Worm (Caenorhabditis elegans) whole organism, young adult: ENCODE data around the gene pnc-2.

Experiments
- F33H1.4 ChIP-seq: fragments of 200-800 bp; sonication (Bioruptor generic); IDR thresholded peaks from 2 replicates; pipeline ENCODE4 v1.3.6; 2022; ENCODE audit warnings: missing genetic modification reagents, missing genetic modification characterization, missing compliant biosample characterization
- F57A8.1 ChIP-seq: fragments of 200-800 bp; sonication (Bioruptor generic); optimal IDR thresholded peaks from 2 replicates; lab custom pipeline; 2018; ENCODE audit warnings: mild to moderate bottlenecking, missing genetic modification characterization, moderate library complexity, missing compliant biosample characterization
- K11D2.4 ChIP-seq: fragments of 200-800 bp; sonication (Bioruptor generic); IDR thresholded peaks from 2 replicates; pipeline ENCODE4 v1.3.6; 2022; ENCODE audit warnings: missing genetic modification reagents, missing genetic modification characterization, missing compliant biosample characterization
- Y53F4B.3 ChIP-seq: fragments of 200-800 bp; sonication (Bioruptor generic); IDR thresholded peaks from 2 replicates; pipeline ENCODE4 v1.3.6; 2022; ENCODE audit warnings: missing genetic modification reagents, missing genetic modification characterization, missing compliant biosample characterization
- Y53G8AR.9 ChIP-seq: fragments of 200-800 bp; sonication (Bioruptor generic); conservative IDR thresholded peaks from 2 replicates; pipeline ENCODE4 v1.3.6; 2022; ENCODE audit warnings: missing genetic modification reagents, missing genetic modification characterization, missing compliant biosample characterization
- Y79H2A.3 ChIP-seq: fragments of 200-800 bp; sonication (Bioruptor generic); conservative IDR thresholded peaks from 2 replicates; pipeline ENCODE4 v1.3.6; 2022; ENCODE audit warnings: missing genetic modification reagents, missing genetic modification characterization, missing compliant biosample characterization
- ama-1 ChIP-seq, 3 experiments: fragments of 150-350 bp in 1 of 3; sonication (generic microtip) in 2 of 3; optimal IDR thresholded peaks; 2 replicates each; lab custom pipeline; 2014 to 2018; ENCODE audit warnings: missing biosample characterization in 2 of 3, missing genetic modification characterization in 2 of 3, missing genetic modification reagents in 2 of 3
- aptf-2 ChIP-seq: fragments of 200-800 bp; sonication (Bioruptor generic); conservative IDR thresholded peaks from 2 replicates; pipeline ENCODE4 v1.3.6; 2022; ENCODE audit warnings: missing genetic modification reagents, missing genetic modification characterization, missing compliant biosample characterization
- aptf-3 ChIP-seq: fragments of 200-800 bp; sonication (Bioruptor generic); IDR thresholded peaks from 2 replicates; pipeline ENCODE4 v1.3.6; 2022; ENCODE audit warnings: missing genetic modification characterization, missing compliant biosample characterization
- athp-1 ChIP-seq: sonication (generic microtip); optimal IDR thresholded peaks from 2 replicates; lab custom pipeline; 2017; ENCODE audit warnings: mild to moderate bottlenecking, missing genetic modification characterization, missing compliant biosample characterization
- bed-1 ChIP-seq: fragments of 200-800 bp; sonication (Bioruptor generic); IDR thresholded peaks from 2 replicates; pipeline ENCODE4 v1.3.6; 2022; ENCODE audit warnings: missing genetic modification reagents, missing genetic modification characterization, missing compliant biosample characterization
- ceh-40 ChIP-seq: fragments of 200-800 bp; sonication (Bioruptor generic); IDR thresholded peaks from 2 replicates; pipeline ENCODE4 v1.3.6; 2022; ENCODE audit warnings: missing genetic modification characterization, missing compliant biosample characterization
- ceh-58 ChIP-seq: fragments of 200-800 bp; sonication (Bioruptor generic); IDR thresholded peaks from 2 replicates; pipeline ENCODE4 v1.3.6; 2022; ENCODE audit warnings: missing genetic modification characterization, missing compliant biosample characterization
- ceh-91 ChIP-seq: fragments of 200-800 bp; sonication (Bioruptor generic); IDR thresholded peaks from 2 replicates; pipeline ENCODE4 v1.3.6; 2022; ENCODE audit warnings: missing genetic modification reagents, missing genetic modification characterization, missing compliant biosample characterization
- dox-1 ChIP-seq: fragments of 200-800 bp; sonication (Bioruptor generic); IDR thresholded peaks from 2 replicates; pipeline ENCODE4 v1.3.6; 2022; ENCODE audit warnings: missing genetic modification reagents, missing genetic modification characterization, missing compliant biosample characterization
- dpff-1 ChIP-seq: sonication (generic microtip); optimal IDR thresholded peaks from 2 replicates; lab custom pipeline; 2017; ENCODE audit warnings: mild to moderate bottlenecking, missing genetic modification characterization, missing compliant biosample characterization
- efl-1 ChIP-seq: fragments of 150-350 bp; optimal IDR thresholded peaks from 2 replicates; lab custom pipeline; 2014; ENCODE audit warnings: missing biosample characterization, missing genetic modification reagents, missing genetic modification characterization
- egl-18 ChIP-seq: fragments of 200-800 bp; sonication (Bioruptor generic); IDR thresholded peaks from 2 replicates; pipeline ENCODE4 v1.3.6; 2022; ENCODE audit warnings: missing genetic modification reagents, missing genetic modification characterization, missing compliant biosample characterization
- ekl-4 ChIP-seq: fragments of 200-800 bp; sonication (Bioruptor generic); IDR thresholded peaks from 2 replicates; pipeline ENCODE4 v1.3.6; 2022; ENCODE audit warnings: missing genetic modification reagents, missing genetic modification characterization, missing compliant biosample characterization
- ets-4 ChIP-seq: fragments of 200-800 bp; sonication (Bioruptor generic); optimal IDR thresholded peaks from 2 replicates; lab custom pipeline; 2018; ENCODE audit warnings: mild to moderate bottlenecking, missing genetic modification characterization, missing compliant biosample characterization
- fkh-3 ChIP-seq: sonication (generic microtip); optimal IDR thresholded peaks from 2 replicates; lab custom pipeline; 2016; ENCODE audit warnings: mild to moderate bottlenecking, missing genetic modification characterization, missing compliant biosample characterization
- gei-17 ChIP-seq: fragments of 200-800 bp; sonication (Bioruptor generic); optimal IDR thresholded peaks from 2 replicates; lab custom pipeline; 2018; ENCODE audit warnings: mild to moderate bottlenecking, missing genetic modification characterization, missing compliant biosample characterization
- him-1 ChIP-seq: sonication (generic microtip); optimal IDR thresholded peaks from 2 replicates; lab custom pipeline; 2016; ENCODE audit warnings: missing genotype, missing genetic modification reagents, missing genetic modification characterization, missing compliant biosample characterization
- hsf-1 ChIP-seq: fragments of 200-800 bp; sonication (Bioruptor generic); IDR thresholded peaks from 2 replicates; pipeline ENCODE4 v1.3.6; 2022; ENCODE audit warnings: missing genetic modification reagents, missing genetic modification characterization, missing compliant biosample characterization
- lsl-1 ChIP-seq: fragments of 200-800 bp; sonication (Bioruptor generic); optimal IDR thresholded peaks from 2 replicates; lab custom pipeline; 2018; ENCODE audit warnings: mild to moderate bottlenecking, missing genetic modification characterization, moderate library complexity, missing compliant biosample characterization
- madf-6 ChIP-seq: fragments of 200-800 bp; sonication (Bioruptor generic); IDR thresholded peaks from 2 replicates; pipeline ENCODE4 v1.3.6; 2022; ENCODE audit warnings: missing genetic modification reagents, missing genetic modification characterization, missing compliant biosample characterization
- mcd-1 ChIP-seq: fragments of 200-800 bp; sonication (Bioruptor generic); IDR thresholded peaks from 2 replicates; pipeline ENCODE4 v1.3.6; 2022; ENCODE audit warnings: missing genetic modification reagents, missing genetic modification characterization, missing compliant biosample characterization
- mel-28 ChIP-seq: sonication (generic microtip); optimal IDR thresholded peaks from 2 replicates; lab custom pipeline; 2016; ENCODE audit warnings: borderline replicate concordance, mild to moderate bottlenecking, missing genetic modification characterization, missing compliant biosample characterization
- nfyb-1 ChIP-seq: fragments of 200-800 bp; sonication (Bioruptor generic); IDR thresholded peaks from 2 replicates; pipeline ENCODE4 v1.3.6; 2022; ENCODE audit warnings: missing genetic modification reagents, missing genetic modification characterization, missing compliant biosample characterization
- nhr-90 ChIP-seq: sonication (generic microtip); optimal IDR thresholded peaks from 2 replicates; lab custom pipeline; 2016; ENCODE audit warnings: missing genotype, mild to moderate bottlenecking, missing genetic modification characterization, missing compliant biosample characterization
- pha-4 ChIP-seq: fragments of 150-350 bp; sonication (generic microtip); optimal IDR thresholded peaks from 2 replicates; lab custom pipeline; 2014; ENCODE audit warnings: missing biosample characterization, missing genetic modification reagents, missing genetic modification characterization
- sdz-38 ChIP-seq: sonication (generic microtip); optimal IDR thresholded peaks from 2 replicates; lab custom pipeline; 2016; ENCODE audit warnings: missing genotype, missing genetic modification characterization, missing compliant biosample characterization
- snpc-3.4 ChIP-seq: sonication (generic microtip); optimal IDR thresholded peaks from 2 replicates; lab custom pipeline; 2017; ENCODE audit warnings: missing genetic modification characterization, mild to moderate bottlenecking, missing compliant biosample characterization, antibody characterized with exemption, moderate library complexity, missing genotype, missing genetic modification reagents
- snpc-4 ChIP-seq, 5 experiments: fragments of 150-350 bp in 1 of 5; sonication (generic microtip) in 4 of 5; optimal IDR thresholded peaks; 2 replicates each; lab custom pipeline; 2014 to 2018; ENCODE audit warnings: missing genetic modification characterization in 5 of 5, missing biosample characterization in 3 of 5, antibody characterized with exemption in 2 of 5, mild to moderate bottlenecking in 2 of 5, missing compliant biosample characterization in 2 of 5, missing genotype in 2 of 5, moderate library complexity in 2 of 5, missing genetic modification reagents in 1 of 5
- tbx-9 ChIP-seq: sonication (generic microtip); optimal IDR thresholded peaks from 2 replicates; lab custom pipeline; 2016; ENCODE audit warnings: borderline replicate concordance, missing genetic modification characterization, inconsistent platforms, missing compliant biosample characterization
- tlf-1 ChIP-seq: fragments of 200-800 bp; sonication (Bioruptor generic); optimal IDR thresholded peaks from 2 replicates; lab custom pipeline; 2018; ENCODE audit warnings: mild to moderate bottlenecking, missing genetic modification characterization, missing compliant biosample characterization
- xnd-1 ChIP-seq: sonication (generic microtip); optimal IDR thresholded peaks from 2 replicates; lab custom pipeline; 2016; ENCODE audit warnings: missing genotype, missing genetic modification reagents, missing genetic modification characterization, missing compliant biosample characterization
- zim-3 ChIP-seq: sonication (generic microtip); optimal IDR thresholded peaks from 2 replicates; lab custom pipeline; 2017; ENCODE audit warnings: mild to moderate bottlenecking, missing genetic modification characterization, moderate library complexity, missing compliant biosample characterization
- ztf-22 ChIP-seq: fragments of 200-800 bp; sonication (Bioruptor generic); optimal IDR thresholded peaks from 2 replicates; lab custom pipeline; 2018; ENCODE audit warnings: mild to moderate bottlenecking, missing genetic modification characterization, moderate library complexity, missing compliant biosample characterization
- ztf-25 ChIP-seq: fragments of 200-800 bp; sonication (Bioruptor generic); IDR thresholded peaks from 2 replicates; pipeline ENCODE4 v1.3.6; 2022; ENCODE audit warnings: missing genetic modification reagents, missing genetic modification characterization, missing compliant biosample characterization

The pnc-2 gene

ce11 chrIV:14956693-14957281, 47.3 kb upstream of the pnc-2 start (continued):
- TF ChIP-seq gei-17 (GFP tag; lab: Kevin White, UChicago) = no peak
- peak; percentile 36 for TF ChIP-seq efl-1 (GFP tag; lab: Kevin White, UChicago)
- TF ChIP-seq tbx-9 (tag; lab: Kevin White, UChicago) = no peak
- TF ChIP-seq aptf-2 (GFP tag; lab: Robert Waterston, UW) = no peak
- no peak for TF ChIP-seq ceh-58 (GFP tag; lab: Robert Waterston, UW)
- no peak for TF ChIP-seq ceh-40
- TF ChIP-seq bed-1 (GFP tag; lab: Robert Waterston, UW) = no peak
- TF ChIP-seq ceh-91 (GFP tag; lab: Robert Waterston, UW) = peak; percentile 42; the same call in 1 of the 2 replicates
- no peak for TF ChIP-seq tlf-1
- TF ChIP-seq ets-4 (GFP tag; lab: Kevin White, UChicago) = no peak
- no peak for TF ChIP-seq ztf-25 (GFP tag; lab: Robert Waterston, UW)
- no peak for TF ChIP-seq nhr-90 (tag; lab: Kevin White, UChicago)
- TF ChIP-seq pha-4 (tag; lab: Kevin White, UChicago) = no peak
- TF ChIP-seq lsl-1 (GFP tag; lab: Kevin White, UChicago) = peak; percentile 42
- no peak for TF ChIP-seq sdz-38
- TF ChIP-seq mel-28 (tag; lab: Kevin White, UChicago) = no peak
- no peak for TF ChIP-seq dpff-1
- TF ChIP-seq xnd-1 (tag; lab: Kevin White, UChicago) = peak; percentile 5
- no peak for TF ChIP-seq K11D2.4 (GFP tag; lab: Robert Waterston, UW)
- TF ChIP-seq ama-1 (optimal IDR thresholded peaks at IDR 0.05; lab: Kevin White, UChicago) = no peak
- peak in 1 of 2 experiments; percentile 20 for TF ChIP-seq ama-1 (GFP tag; optimal IDR thresholded peaks at IDR 0.05; lab: Kevin White, UChicago)
- no peak; the same call in 1 of the 2 replicates for TF ChIP-seq Y53G8AR.9 (GFP tag; lab: Robert Waterston, UW)
- no peak for TF ChIP-seq egl-18 (GFP tag; lab: Robert Waterston, UW)
- no peak for TF ChIP-seq zim-3 (tag; lab: Kevin White, UChicago)
- TF ChIP-seq hsf-1 (GFP tag; lab: Robert Waterston, UW) = peak; percentile 69
- TF ChIP-seq fkh-3 (tag; lab: Kevin White, UChicago) = no peak
- no peak for TF ChIP-seq aptf-3 (GFP tag; lab: Robert Waterston, UW)
- peak; percentile 61; the same call in 1 of the 2 replicates for TF ChIP-seq dox-1
- TF ChIP-seq mcd-1 (GFP tag; lab: Robert Waterston, UW) = peak; percentile 61
- TF ChIP-seq him-1 = peak; percentile 2
- no peak for TF ChIP-seq athp-1 (tag; lab: Kevin White, UChicago)
- TF ChIP-seq ekl-4 (GFP tag; lab: Robert Waterston, UW) = no peak
- TF ChIP-seq snpc-3.4 (tag; lab: Kevin White, UChicago) = peak; percentile 15
- peak; percentile 38; the same call in 1 of the 2 replicates for TF ChIP-seq madf-6
- no peak for TF ChIP-seq ztf-22
- TF ChIP-seq Y53F4B.3 (GFP tag; lab: Robert Waterston, UW) = no peak
- TF ChIP-seq nfyb-1 = no peak
- TF ChIP-seq Y79H2A.3 (GFP tag; lab: Robert Waterston, UW) = no peak

- TF ChIP-seq F33H1.4 (GFP tag; lab: Robert Waterston, UW) (peak; percentile 42), efl-1 (GFP tag; lab: Kevin White, UChicago) (peak; percentile 3), F57A8.1 (GFP tag; lab: Kevin White, UChicago) (no peak), snpc-4 (GFP tag; optimal IDR thresholded peaks at IDR 0.05; lab: Kevin White, UChicago) (peak; percentile 57), snpc-4 (tag; optimal IDR thresholded peaks at IDR 0.05; lab: Kevin White, UChicago) (peak in 1 of 4 experiments; percentile 78)
Observed at ce11 chrIV:14954842-14955241, 45.4 kb upstream of the pnc-2 start.
